Worm (Caenorhabditis elegans) whole organism, L2 larva: ENCODE measurements around the gene lin-45.

Experiments used
- C34F6.9 ChIP-seq: fragments of 150-350 bp; optimal IDR thresholded peaks from 2 replicates; lab custom pipeline; 2014; ENCODE audit warnings: missing biosample characterization, missing genetic modification characterization
- F13H6.1 ChIP-seq: sonication (generic microtip); optimal IDR thresholded peaks from 2 replicates; lab custom pipeline; 2016; ENCODE audit warnings: missing genetic modification characterization, missing compliant biosample characterization
- R02D3.7 ChIP-seq: fragments of 150-350 bp; optimal IDR thresholded peaks from 2 replicates; lab custom pipeline; 2014; ENCODE audit warnings: missing biosample characterization, missing genetic modification characterization
- Y55F3AM.14 ChIP-seq: fragments of 200-800 bp; sonication (Bioruptor generic); optimal IDR thresholded peaks from 2 replicates; lab custom pipeline; 2018; ENCODE audit warnings: mild to moderate bottlenecking, missing genetic modification characterization, missing compliant biosample characterization
- ZK546.5 ChIP-seq: sonication (generic microtip); optimal IDR thresholded peaks from 2 replicates; lab custom pipeline; 2017; ENCODE audit warnings: missing biosample characterization, missing genetic modification characterization
- alr-1 ChIP-seq: fragments of 150-350 bp; optimal IDR thresholded peaks from 2 replicates; lab custom pipeline; 2014; ENCODE audit warnings: missing biosample characterization, missing genetic modification characterization
- aly-2 ChIP-seq: fragments of 150-350 bp; optimal IDR thresholded peaks from 2 replicates; lab custom pipeline; 2014; ENCODE audit warnings: missing biosample characterization, missing genetic modification characterization
- ama-1 ChIP-seq: fragments of 150-350 bp; optimal IDR thresholded peaks from 2 replicates; lab custom pipeline; 2018; ENCODE audit warnings: inconsistent platforms
- blmp-1 ChIP-seq: sonication (generic microtip); optimal IDR thresholded peaks from 2 replicates; lab custom pipeline; 2017; ENCODE audit warnings: missing genetic modification characterization, mild to moderate bottlenecking, missing compliant biosample characterization, antibody characterized with exemption, moderate library complexity; ENCODE audit not compliant: insufficient read depth
- ceh-16 ChIP-seq: fragments of 150-350 bp; optimal IDR thresholded peaks from 2 replicates; lab custom pipeline; 2014; ENCODE audit warnings: missing biosample characterization, missing genetic modification characterization
- ceh-82 ChIP-seq: fragments of 150-350 bp; optimal IDR thresholded peaks from 2 replicates; lab custom pipeline; 2014; ENCODE audit warnings: missing biosample characterization, missing genetic modification characterization
- crh-2 ChIP-seq: sonication (generic microtip); optimal IDR thresholded peaks from 2 replicates; lab custom pipeline; 2017; ENCODE audit warnings: missing biosample characterization, missing genetic modification characterization
- dmd-4 ChIP-seq: sonication (generic microtip); optimal IDR thresholded peaks from 2 replicates; lab custom pipeline; 2017; ENCODE audit warnings: missing biosample characterization, missing genetic modification characterization
- egl-27 ChIP-seq: sonication (generic microtip); optimal IDR thresholded peaks from 3 replicates; lab custom pipeline; 2017; ENCODE audit warnings: missing biosample characterization, missing genetic modification reagents, missing genetic modification characterization
- elt-1 ChIP-seq: fragments of 150-350 bp; optimal IDR thresholded peaks from 2 replicates; lab custom pipeline; 2014; ENCODE audit warnings: missing biosample characterization, missing genetic modification characterization
- elt-3 ChIP-seq: sonication (generic microtip); optimal IDR thresholded peaks from 2 replicates; lab custom pipeline; 2017; ENCODE audit warnings: missing biosample characterization, missing genetic modification characterization
- fos-1 ChIP-seq: fragments of 150-350 bp; optimal IDR thresholded peaks from 2 replicates; lab custom pipeline; 2014; ENCODE audit warnings: missing biosample characterization, missing genetic modification characterization
- gmeb-1 ChIP-seq: fragments of 150-350 bp; optimal IDR thresholded peaks from 2 replicates; lab custom pipeline; 2014; ENCODE audit warnings: missing biosample characterization, missing genetic modification characterization
- lin-11 ChIP-seq: fragments of 150-350 bp; sonication (generic microtip); optimal IDR thresholded peaks from 2 replicates; lab custom pipeline; 2014; ENCODE audit warnings: missing biosample characterization, missing genetic modification characterization, inconsistent platforms, mixed read lengths
- lsy-2 ChIP-seq, 2 experiments: fragments of 150-350 bp in 1 of 2; sonication (generic microtip) in 1 of 2; optimal IDR thresholded peaks; 2 replicates each; lab custom pipeline; 2014 to 2017; ENCODE audit warnings: missing biosample characterization in 2 of 2, missing genetic modification characterization in 2 of 2
- mab-5 ChIP-seq: fragments of 150-350 bp; optimal IDR thresholded peaks from 2 replicates; lab custom pipeline; 2014; ENCODE audit warnings: missing biosample characterization, missing genetic modification characterization
- mdl-1 ChIP-seq, 2 experiments: fragments of 150-350 bp in 1 of 2; sonication (generic microtip) in 1 of 2; optimal IDR thresholded peaks; 2 replicates each; lab custom pipeline; 2017; ENCODE audit warnings: missing biosample characterization in 2 of 2, missing genetic modification characterization in 2 of 2
- nhr-10 ChIP-seq: sonication (generic microtip); optimal IDR thresholded peaks from 2 replicates; lab custom pipeline; 2017; ENCODE audit warnings: missing biosample characterization, missing genetic modification characterization
- nhr-11 ChIP-seq: fragments of 150-350 bp; optimal IDR thresholded peaks from 2 replicates; lab custom pipeline; 2014; ENCODE audit warnings: missing biosample characterization, missing genetic modification characterization
- nhr-129 ChIP-seq: fragments of 150-350 bp; optimal IDR thresholded peaks from 2 replicates; lab custom pipeline; 2014; ENCODE audit warnings: missing biosample characterization, missing genetic modification characterization
- nhr-21 ChIP-seq: fragments of 150-350 bp; optimal IDR thresholded peaks from 2 replicates; lab custom pipeline; 2014; ENCODE audit warnings: missing biosample characterization, missing genetic modification characterization
- nhr-23 ChIP-seq: fragments of 150-350 bp; optimal IDR thresholded peaks from 2 replicates; lab custom pipeline; 2014; ENCODE audit warnings: missing biosample characterization, missing genetic modification reagents, missing genetic modification characterization
- nhr-237 ChIP-seq: fragments of 150-350 bp; optimal IDR thresholded peaks from 2 replicates; lab custom pipeline; 2014; ENCODE audit warnings: missing biosample characterization, missing genetic modification characterization
- nhr-25 ChIP-seq: fragments of 150-350 bp; sonication (generic microtip); optimal IDR thresholded peaks from 3 replicates; lab custom pipeline; 2014; ENCODE audit warnings: missing biosample characterization, missing genetic modification characterization
- nhr-6 ChIP-seq: fragments of 150-350 bp; optimal IDR thresholded peaks from 2 replicates; lab custom pipeline; 2014; ENCODE audit warnings: missing biosample characterization, missing genetic modification characterization
- nhr-77 ChIP-seq: fragments of 150-350 bp; optimal IDR thresholded peaks from 2 replicates; lab custom pipeline; 2014; ENCODE audit warnings: missing biosample characterization, missing genetic modification characterization
- peb-1 ChIP-seq: fragments of 150-350 bp; optimal IDR thresholded peaks from 2 replicates; lab custom pipeline; 2014; ENCODE audit warnings: missing biosample characterization, missing genetic modification characterization
- sem-4 ChIP-seq: fragments of 150-350 bp; optimal IDR thresholded peaks from 2 replicates; lab custom pipeline; 2014; ENCODE audit warnings: missing biosample characterization, missing genetic modification reagents, missing genetic modification characterization
- skn-1 ChIP-seq: sonication (generic microtip); optimal IDR thresholded peaks from 2 replicates; lab custom pipeline; 2017; ENCODE audit warnings: missing biosample characterization, missing genetic modification characterization
- sma-3 ChIP-seq: sonication (generic microtip); optimal IDR thresholded peaks from 2 replicates; lab custom pipeline; 2016; ENCODE audit warnings: missing genetic modification reagents, missing genetic modification characterization, missing compliant biosample characterization
- sma-9 ChIP-seq, 2 experiments: fragments of 150-350 bp in 1 of 2; sonication (generic microtip) in 1 of 2; optimal IDR thresholded peaks; 2 replicates each; lab custom pipeline; 2014 to 2016; ENCODE audit warnings: missing genetic modification characterization in 2 of 2, mild to moderate bottlenecking in 1 of 2, missing biosample characterization in 1 of 2, missing compliant biosample characterization in 1 of 2, missing genetic modification reagents in 1 of 2, moderate library complexity in 1 of 2
- snpc-4 ChIP-seq: fragments of 150-350 bp; optimal IDR thresholded peaks from 2 replicates; lab custom pipeline; 2014; ENCODE audit warnings: missing biosample characterization, missing genetic modification characterization
- unc-39 ChIP-seq: fragments of 150-350 bp; optimal IDR thresholded peaks from 2 replicates; lab custom pipeline; 2014; ENCODE audit warnings: missing biosample characterization, missing genetic modification characterization
- unc-55 ChIP-seq: fragments of 150-350 bp; sonication (generic microtip); optimal IDR thresholded peaks from 3 replicates; lab custom pipeline; 2014; ENCODE audit warnings: missing biosample characterization, missing genetic modification reagents, missing genetic modification characterization
- unc-62 ChIP-seq: fragments of 150-350 bp; optimal IDR thresholded peaks from 2 replicates; lab custom pipeline; 2014; ENCODE audit warnings: missing biosample characterization, missing genetic modification reagents, missing genetic modification characterization
- zag-1 ChIP-seq: fragments of 150-350 bp; optimal IDR thresholded peaks from 2 replicates; lab custom pipeline; 2014; ENCODE audit warnings: missing biosample characterization, missing genetic modification characterization
- ztf-11 ChIP-seq: sonication (generic microtip); optimal IDR thresholded peaks from 2 replicates; lab custom pipeline; 2017; ENCODE audit warnings: missing biosample characterization, missing genetic modification characterization
- ztf-4 ChIP-seq: fragments of 150-350 bp; optimal IDR thresholded peaks from 2 replicates; lab custom pipeline; 2014; ENCODE audit warnings: missing biosample characterization, missing genetic modification characterization

The lin-45 gene

DNA sequence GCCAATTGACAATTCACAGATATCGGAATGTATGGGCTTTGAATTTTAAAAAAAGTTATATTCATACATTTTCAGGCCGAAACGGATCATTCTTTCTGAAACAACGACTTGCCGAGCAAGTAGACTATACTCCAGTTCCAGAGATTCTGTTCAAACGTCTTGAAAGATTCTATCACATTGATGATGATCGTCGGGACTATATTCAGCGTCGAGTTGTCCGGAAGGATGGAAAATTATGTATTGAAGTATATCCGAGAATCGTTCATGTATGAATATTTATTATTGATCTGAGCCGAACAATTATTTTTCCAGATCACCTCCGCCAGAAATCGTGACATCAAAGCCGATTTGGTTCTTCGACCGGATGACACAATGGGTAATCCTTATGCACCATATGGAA is 9.2 kb upstream of the lin-45 start:
- no peak for TF ChIP-seq nhr-129 (tag; lab: Kevin White, UChicago)
- TF ChIP-seq mdl-1 (tag; optimal IDR thresholded peaks at IDR 0.05; lab: Kevin White, UChicago), result no peak
- no peak for TF ChIP-seq nhr-21 (tag; lab: Kevin White, UChicago)
- no peak for TF ChIP-seq C34F6.9 (tag; lab: Kevin White, UChicago)
- no peak for TF ChIP-seq peb-1 (tag; lab: Kevin White, UChicago)
- TF ChIP-seq nhr-10 (tag; lab: Kevin White, UChicago), result no peak
- no peak for TF ChIP-seq gmeb-1 (tag; lab: Kevin White, UChicago)
- TF ChIP-seq crh-2 (tag; lab: Kevin White, UChicago), result no peak
- TF ChIP-seq zag-1 (tag; lab: Kevin White, UChicago), result no peak
- TF ChIP-seq elt-1, result no peak
- no peak for TF ChIP-seq ztf-11 (tag; lab: Kevin White, UChicago)
- no peak for TF ChIP-seq nhr-237 (tag; lab: Kevin White, UChicago)
- TF ChIP-seq lin-11 (tag; lab: Kevin White, UChicago), result no peak
- no peak for TF ChIP-seq nhr-11 (tag; lab: Kevin White, UChicago)
- TF ChIP-seq nhr-77 (tag; lab: Kevin White, UChicago), result no peak
- TF ChIP-seq elt-3 (tag; lab: Kevin White, UChicago), result no peak
- no peak for TF ChIP-seq snpc-4 (tag; lab: Kevin White, UChicago)
- TF ChIP-seq nhr-25 (tag; lab: Kevin White, UChicago), result no peak

DNA sequence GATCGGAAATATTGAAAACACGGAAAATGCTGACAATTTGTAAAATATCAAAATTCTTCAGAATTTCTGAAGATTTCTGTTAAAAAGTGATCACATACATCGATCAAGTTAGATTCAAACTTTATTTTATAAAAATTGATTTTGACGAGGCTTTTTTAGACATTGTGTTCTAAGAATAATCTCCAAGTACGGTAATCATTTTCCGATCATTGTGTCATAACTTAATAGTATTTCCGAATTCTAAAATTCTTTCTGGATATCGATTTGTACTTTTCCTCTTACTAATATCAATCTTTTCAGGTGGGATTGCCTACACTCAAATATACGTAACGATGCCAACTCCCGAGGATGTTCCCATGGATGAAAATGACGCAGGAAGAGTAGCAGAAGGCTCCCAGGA is 8.6 kb upstream of the lin-45 start, which contains the start of gene usp-4:
Gene usp-4, plus strand, starts transcription at position 301 of the 400 bp plus-strand sequence.
- TF ChIP-seq gmeb-1 (tag; lab: Kevin White, UChicago) (no peak), aly-2 (tag; lab: Kevin White, UChicago) (no peak), C34F6.9 (tag; lab: Kevin White, UChicago) (no peak), sma-9 (GFP tag; optimal IDR thresholded peaks at IDR 0.05; lab: Kevin White, UChicago) (no peak), sma-9 (tag; optimal IDR thresholded peaks at IDR 0.05; lab: Kevin White, UChicago) (no peak), unc-39 (tag; lab: Kevin White, UChicago) (no peak), peb-1 (tag; lab: Kevin White, UChicago) (no peak), nhr-21 (tag; lab: Kevin White, UChicago) (no peak), nhr-129 (tag; lab: Kevin White, UChicago) (no peak), lsy-2 (tag; optimal IDR thresholded peaks at IDR 0.05; lab: Kevin White, UChicago) (no peak), nhr-77 (tag; lab: Kevin White, UChicago) (no peak), sma-3 (GFP tag; lab: Kevin White, UChicago) (no peak), crh-2 (tag; lab: Kevin White, UChicago) (no peak), ztf-4 (no peak), egl-27 (tag; lab: Kevin White, UChicago) (no peak), R02D3.7 (no peak), skn-1 (tag; lab: Kevin White, UChicago) (no peak)

DNA sequence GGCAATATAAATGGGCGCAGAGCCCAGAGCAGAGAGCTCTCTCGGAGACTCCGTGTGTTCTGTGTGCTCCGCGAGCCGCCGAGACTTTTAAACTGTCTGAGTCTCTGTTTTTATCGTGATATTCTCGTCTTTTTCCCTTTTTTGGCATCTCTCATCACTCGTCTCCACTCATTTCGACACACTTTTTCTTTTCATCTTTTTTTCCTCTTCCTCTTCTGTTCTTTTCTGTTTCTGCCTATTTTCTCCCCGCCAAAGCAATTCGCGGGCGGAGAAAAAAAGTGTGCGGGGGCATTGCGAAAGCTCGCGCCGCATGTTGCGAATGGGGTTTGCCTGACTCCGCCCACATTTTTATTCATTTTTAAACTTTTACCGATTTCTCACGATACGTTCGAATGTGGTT is 8.0 kb upstream of the lin-45 start:
- TF ChIP-seq dmd-4 (no peak), ZK546.5 (peak; percentile 22), lin-11 (tag; lab: Kevin White, UChicago) (peak; percentile 93), C34F6.9 (tag; lab: Kevin White, UChicago) (peak; percentile 94), mdl-1 (tag; optimal IDR thresholded peaks at IDR 0.05; lab: Kevin White, UChicago) (peak in 1 of 2 experiments; percentile 15), alr-1 (no peak), F13H6.1 (tag; lab: Kevin White, UChicago) (peak; percentile 89), snpc-4 (tag; lab: Kevin White, UChicago) (peak; percentile 28), skn-1 (tag; lab: Kevin White, UChicago) (peak; percentile 82), zag-1 (tag; lab: Kevin White, UChicago) (peak; percentile 69), egl-27 (tag; lab: Kevin White, UChicago) (peak; percentile 81), peb-1 (tag; lab: Kevin White, UChicago) (no peak), nhr-23 (tag; lab: Kevin White, UChicago) (no peak), ceh-82 (peak; percentile 21), nhr-21 (tag; lab: Kevin White, UChicago) (peak; percentile 77), nhr-6 (tag; lab: Kevin White, UChicago) (peak; percentile 49), ama-1 (lab: Kevin White, UChicago) (no peak), sem-4 (tag; lab: Kevin White, UChicago) (peak; percentile 77), R02D3.7 (no peak), mab-5 (tag; lab: Kevin White, UChicago) (peak; percentile 88), crh-2 (tag; lab: Kevin White, UChicago) (peak; percentile 91), nhr-10 (tag; lab: Kevin White, UChicago) (peak; percentile 14), nhr-237 (tag; lab: Kevin White, UChicago) (peak; percentile 56), ztf-11 (tag; lab: Kevin White, UChicago) (peak; percentile 65), elt-1 (no peak), sma-9 (GFP tag; optimal IDR thresholded peaks at IDR 0.05; lab: Kevin White, UChicago) (peak; percentile 82), sma-9 (tag; optimal IDR thresholded peaks at IDR 0.05; lab: Kevin White, UChicago) (no peak), ceh-16 (tag; lab: Kevin White, UChicago) (peak; percentile 30), lsy-2 (tag; optimal IDR thresholded peaks at IDR 0.05; lab: Kevin White, UChicago) (peak; percentile 64 to 84), gmeb-1 (tag; lab: Kevin White, UChicago) (peak; percentile 88), fos-1 (tag; lab: Kevin White, UChicago) (peak; percentile 77), sma-3 (GFP tag; lab: Kevin White, UChicago) (peak; percentile 83), Y55F3AM.14 (peak; percentile 59), nhr-77 (tag; lab: Kevin White, UChicago) (no peak), aly-2 (tag; lab: Kevin White, UChicago) (no peak), unc-62 (GFP tag; lab: Kevin White, UChicago) (no peak), ztf-4 (peak; percentile 77), unc-55 (GFP tag; lab: Kevin White, UChicago) (peak; percentile 93), blmp-1 (tag; lab: Kevin White, UChicago) (peak; percentile 31), nhr-25 (tag; lab: Kevin White, UChicago) (peak; percentile 83), nhr-129 (tag; lab: Kevin White, UChicago) (peak; percentile 82), unc-39 (tag; lab: Kevin White, UChicago) (no peak)
